Worm (Caenorhabditis elegans) whole organism, young adult: Measurements from ENCODE around the gene C56G3.2.

Experiments used
- B0261.1 ChIP-seq: sonication (generic microtip); optimal IDR thresholded peaks from 2 replicates; lab custom pipeline; 2016; ENCODE audit warnings: mild to moderate bottlenecking, missing genetic modification characterization, moderate library complexity, missing compliant biosample characterization
- C17E4.6 ChIP-seq: fragments of 200-800 bp; sonication (Bioruptor generic); IDR thresholded peaks from 2 replicates; pipeline ENCODE4 v1.3.6; 2022; ENCODE audit warnings: missing genetic modification reagents, missing genetic modification characterization, missing compliant biosample characterization
- F33H1.4 ChIP-seq: fragments of 200-800 bp; sonication (Bioruptor generic); IDR thresholded peaks from 2 replicates; pipeline ENCODE4 v1.3.6; 2022; ENCODE audit warnings: missing genetic modification reagents, missing genetic modification characterization, missing compliant biosample characterization
- F37B4.10 ChIP-seq: fragments of 200-800 bp; sonication (Bioruptor generic); IDR thresholded peaks from 2 replicates; pipeline ENCODE4 v1.3.6; 2022; ENCODE audit warnings: missing genetic modification characterization, missing compliant biosample characterization
- T07F8.4 ChIP-seq: sonication (generic microtip); optimal IDR thresholded peaks from 2 replicates; lab custom pipeline; 2016; ENCODE audit warnings: mild to moderate bottlenecking, missing genetic modification characterization, moderate library complexity, missing compliant biosample characterization
- Y95B8A.8 ChIP-seq: fragments of 200-800 bp; sonication (Bioruptor generic); IDR thresholded peaks from 2 replicates; pipeline ENCODE4 v1.3.6; 2022; ENCODE audit warnings: missing genetic modification reagents, missing genetic modification characterization, missing compliant biosample characterization
- ZK185.1 ChIP-seq: sonication (generic microtip); optimal IDR thresholded peaks from 2 replicates; lab custom pipeline; 2016; ENCODE audit warnings: mild to moderate bottlenecking, missing genetic modification characterization, missing compliant biosample characterization; ENCODE audit not compliant: poor library complexity, severe bottlenecking
- akir-1 ChIP-seq: fragments of 200-800 bp; sonication (Bioruptor generic); optimal IDR thresholded peaks from 2 replicates; lab custom pipeline; 2018; ENCODE audit warnings: mild to moderate bottlenecking, missing genetic modification characterization, moderate library complexity, missing compliant biosample characterization
- ama-1 ChIP-seq, 3 experiments: fragments of 150-350 bp in 1 of 3; sonication (generic microtip) in 2 of 3; optimal IDR thresholded peaks; 2 replicates each; lab custom pipeline; 2014 to 2018; ENCODE audit warnings: missing biosample characterization in 2 of 3, missing genetic modification characterization in 2 of 3, missing genetic modification reagents in 2 of 3
- aptf-2 ChIP-seq: fragments of 200-800 bp; sonication (Bioruptor generic); conservative IDR thresholded peaks from 2 replicates; pipeline ENCODE4 v1.3.6; 2022; ENCODE audit warnings: missing genetic modification reagents, missing genetic modification characterization, missing compliant biosample characterization
- aptf-3 ChIP-seq: fragments of 200-800 bp; sonication (Bioruptor generic); IDR thresholded peaks from 2 replicates; pipeline ENCODE4 v1.3.6; 2022; ENCODE audit warnings: missing genetic modification characterization, missing compliant biosample characterization
- atf-7 ChIP-seq: sonication (generic microtip); optimal IDR thresholded peaks from 2 replicates; lab custom pipeline; 2017; ENCODE audit warnings: mild to moderate bottlenecking, missing genetic modification characterization, missing compliant biosample characterization
- cebp-2 ChIP-seq: fragments of 200-800 bp; sonication (Bioruptor generic); IDR thresholded peaks from 2 replicates; pipeline ENCODE4 v1.3.6; 2022; ENCODE audit warnings: missing genetic modification characterization, missing compliant biosample characterization
- ceh-27 ChIP-seq: fragments of 200-800 bp; sonication (Bioruptor generic); optimal IDR thresholded peaks from 2 replicates; lab custom pipeline; 2018; ENCODE audit warnings: mild to moderate bottlenecking, missing genetic modification characterization, moderate library complexity, missing compliant biosample characterization
- ceh-58 ChIP-seq: fragments of 200-800 bp; sonication (Bioruptor generic); IDR thresholded peaks from 2 replicates; pipeline ENCODE4 v1.3.6; 2022; ENCODE audit warnings: missing genetic modification characterization, missing compliant biosample characterization
- die-1 ChIP-seq: sonication (generic microtip); optimal IDR thresholded peaks from 2 replicates; lab custom pipeline; 2016; ENCODE audit warnings: missing genotype, mild to moderate bottlenecking, missing genetic modification characterization, missing compliant biosample characterization
- egrh-3 ChIP-seq: fragments of 200-800 bp; sonication (Bioruptor generic); IDR thresholded peaks from 2 replicates; pipeline ENCODE4 v1.3.6; 2022; ENCODE audit warnings: missing genetic modification reagents, missing genetic modification characterization, missing compliant biosample characterization
- ekl-4 ChIP-seq: fragments of 200-800 bp; sonication (Bioruptor generic); IDR thresholded peaks from 2 replicates; pipeline ENCODE4 v1.3.6; 2022; ENCODE audit warnings: missing genetic modification reagents, missing genetic modification characterization, missing compliant biosample characterization
- him-1 ChIP-seq: sonication (generic microtip); optimal IDR thresholded peaks from 2 replicates; lab custom pipeline; 2016; ENCODE audit warnings: missing genotype, missing genetic modification reagents, missing genetic modification characterization, missing compliant biosample characterization
- madf-10 ChIP-seq: sonication (generic microtip); optimal IDR thresholded peaks from 2 replicates; lab custom pipeline; 2016; ENCODE audit warnings: mild to moderate bottlenecking, missing genetic modification characterization, missing compliant biosample characterization
- madf-3 ChIP-seq: fragments of 200-800 bp; sonication (Bioruptor generic); IDR thresholded peaks from 2 replicates; pipeline ENCODE4 v1.3.6; 2022; ENCODE audit warnings: missing genetic modification reagents, missing genetic modification characterization, missing compliant biosample characterization
- madf-6 ChIP-seq: fragments of 200-800 bp; sonication (Bioruptor generic); IDR thresholded peaks from 2 replicates; pipeline ENCODE4 v1.3.6; 2022; ENCODE audit warnings: missing genetic modification reagents, missing genetic modification characterization, missing compliant biosample characterization
- mes-4 ChIP-seq: sonication (generic microtip); optimal IDR thresholded peaks from 2 replicates; lab custom pipeline; 2016; ENCODE audit warnings: missing genotype, missing genetic modification characterization, missing compliant biosample characterization
- mxl-1 ChIP-seq: sonication (generic microtip); optimal IDR thresholded peaks from 2 replicates; lab custom pipeline; 2016; ENCODE audit warnings: missing genetic modification characterization, missing compliant biosample characterization
- nfyb-1 ChIP-seq: fragments of 200-800 bp; sonication (Bioruptor generic); IDR thresholded peaks from 2 replicates; pipeline ENCODE4 v1.3.6; 2022; ENCODE audit warnings: missing genetic modification reagents, missing genetic modification characterization, missing compliant biosample characterization
- nhr-179 ChIP-seq: sonication (generic microtip); optimal IDR thresholded peaks from 2 replicates; lab custom pipeline; 2016; ENCODE audit warnings: mild to moderate bottlenecking, missing genetic modification characterization, missing compliant biosample characterization
- pbrm-1 ChIP-seq: fragments of 200-800 bp; sonication (Bioruptor generic); IDR thresholded peaks from 2 replicates; pipeline ENCODE4 v1.3.6; 2022; ENCODE audit warnings: missing genetic modification reagents, missing genetic modification characterization, missing compliant biosample characterization
- rec-8 ChIP-seq, 2 experiments: sonication (generic microtip); optimal IDR thresholded peaks; 2 replicates each; lab custom pipeline; 2016; ENCODE audit warnings: mild to moderate bottlenecking in 2 of 2, missing genetic modification characterization in 2 of 2, missing genetic modification reagents in 2 of 2, missing genotype in 2 of 2, missing biosample characterization in 1 of 2, missing compliant biosample characterization in 1 of 2, moderate library complexity in 1 of 2
- rpc-1 ChIP-seq, 2 experiments: fragments of 150-350 bp in 1 of 2; sonication (generic microtip) in 1 of 2; optimal IDR thresholded peaks; 2 replicates each; lab custom pipeline; 2014 to 2018; ENCODE audit warnings: missing biosample characterization in 1 of 2, missing genetic modification characterization in 1 of 2, missing genetic modification reagents in 1 of 2, missing genotype in 1 of 2
- sdz-38 ChIP-seq: sonication (generic microtip); optimal IDR thresholded peaks from 2 replicates; lab custom pipeline; 2016; ENCODE audit warnings: missing genotype, missing genetic modification characterization, missing compliant biosample characterization
- snpc-1.3 ChIP-seq: sonication (generic microtip); optimal IDR thresholded peaks from 2 replicates; lab custom pipeline; 2017; ENCODE audit warnings: missing genetic modification characterization, mild to moderate bottlenecking, missing compliant biosample characterization, antibody characterized with exemption, moderate library complexity, missing genotype, missing genetic modification reagents; ENCODE audit not compliant: insufficient read depth
- snpc-3.4 ChIP-seq: sonication (generic microtip); optimal IDR thresholded peaks from 2 replicates; lab custom pipeline; 2017; ENCODE audit warnings: missing genetic modification characterization, mild to moderate bottlenecking, missing compliant biosample characterization, antibody characterized with exemption, moderate library complexity, missing genotype, missing genetic modification reagents
- snpc-4 ChIP-seq, 5 experiments: fragments of 150-350 bp in 1 of 5; sonication (generic microtip) in 4 of 5; optimal IDR thresholded peaks; 2 replicates each; lab custom pipeline; 2014 to 2018; ENCODE audit warnings: missing genetic modification characterization in 5 of 5, missing biosample characterization in 3 of 5, antibody characterized with exemption in 2 of 5, mild to moderate bottlenecking in 2 of 5, missing compliant biosample characterization in 2 of 5, missing genotype in 2 of 5, moderate library complexity in 2 of 5, missing genetic modification reagents in 1 of 5
- sptf-2 ChIP-seq: fragments of 200-800 bp; sonication (Bioruptor generic); optimal IDR thresholded peaks from 2 replicates; lab custom pipeline; 2018; ENCODE audit warnings: mild to moderate bottlenecking, missing genetic modification characterization, missing compliant biosample characterization
- tbp1 ChIP-seq: fragments of 200-800 bp; sonication (Bioruptor generic); optimal IDR thresholded peaks from 2 replicates; lab custom pipeline; 2018; ENCODE audit warnings: mild to moderate bottlenecking, missing genetic modification characterization, missing compliant biosample characterization
- xnd-1 ChIP-seq: sonication (generic microtip); optimal IDR thresholded peaks from 2 replicates; lab custom pipeline; 2016; ENCODE audit warnings: missing genotype, missing genetic modification reagents, missing genetic modification characterization, missing compliant biosample characterization
- zim-3 ChIP-seq: sonication (generic microtip); optimal IDR thresholded peaks from 2 replicates; lab custom pipeline; 2017; ENCODE audit warnings: mild to moderate bottlenecking, missing genetic modification characterization, moderate library complexity, missing compliant biosample characterization
- ztf-18 ChIP-seq: sonication (generic microtip); optimal IDR thresholded peaks from 2 replicates; lab custom pipeline; 2016; ENCODE audit warnings: missing genotype, mild to moderate bottlenecking, missing genetic modification characterization, missing compliant biosample characterization
- ztf-25 ChIP-seq: fragments of 200-800 bp; sonication (Bioruptor generic); IDR thresholded peaks from 2 replicates; pipeline ENCODE4 v1.3.6; 2022; ENCODE audit warnings: missing genetic modification reagents, missing genetic modification characterization, missing compliant biosample characterization
- ztf-28 ChIP-seq: fragments of 200-800 bp; sonication (Bioruptor generic); IDR thresholded peaks from 2 replicates; pipeline ENCODE4 v1.3.6; 2022; ENCODE audit warnings: missing genetic modification reagents, missing genetic modification characterization, missing compliant biosample characterization

The C56G3.2 gene

ce11 chrX:7378608-7379007 is 13.2 kb downstream of the C56G3.2 start:
- TF ChIP-seq cebp-2 (GFP tag; lab: Robert Waterston, UW), result no peak
- no peak for TF ChIP-seq ztf-18
- TF ChIP-seq snpc-1.3 (tag; lab: Kevin White, UChicago), result peak; percentile 70
- TF ChIP-seq sptf-2, result peak; percentile 39
- TF ChIP-seq snpc-4 (GFP tag; optimal IDR thresholded peaks at IDR 0.05; lab: Kevin White, UChicago), result peak; percentile 48
- no peak for TF ChIP-seq snpc-4 (tag; optimal IDR thresholded peaks at IDR 0.05; lab: Kevin White, UChicago)
- TF ChIP-seq ztf-28 (GFP tag; lab: Robert Waterston, UW), result no peak
- TF ChIP-seq F33H1.4, result no peak
- peak; percentile 12 for TF ChIP-seq madf-10 (tag; lab: Kevin White, UChicago)
- TF ChIP-seq F37B4.10 (GFP tag; lab: Robert Waterston, UW), result no peak
- peak; percentile 55; the same call in 1 of the 2 replicates for TF ChIP-seq nfyb-1
- peak; percentile 31 for TF ChIP-seq mes-4
- TF ChIP-seq ZK185.1 (tag; lab: Kevin White, UChicago), result peak; percentile 32
- peak; percentile 78 for TF ChIP-seq him-1
- TF ChIP-seq mxl-1 (tag; lab: Kevin White, UChicago), result peak; percentile 17
- TF ChIP-seq ama-1 (optimal IDR thresholded peaks at IDR 0.05; lab: Kevin White, UChicago), result no peak
- TF ChIP-seq ama-1 (GFP tag; optimal IDR thresholded peaks at IDR 0.05; lab: Kevin White, UChicago), result peak in 1 of 2 experiments; percentile 47
- peak; percentile 61 for TF ChIP-seq die-1 (tag; lab: Kevin White, UChicago)
- TF ChIP-seq C17E4.6 (GFP tag; lab: Robert Waterston, UW), result no peak
- TF ChIP-seq B0261.1, result peak; percentile 72
- TF ChIP-seq ztf-25 (GFP tag; lab: Robert Waterston, UW), result no peak
- TF ChIP-seq rec-8 (tag; optimal IDR thresholded peaks at IDR 0.05; lab: Kevin White, UChicago), result peak in 1 of 2 experiments; percentile 26
- peak; percentile 31 for TF ChIP-seq snpc-3.4
- no peak for TF ChIP-seq madf-6 (GFP tag; lab: Robert Waterston, UW)
- no peak for TF ChIP-seq T07F8.4 (tag; lab: Kevin White, UChicago)
- TF ChIP-seq ekl-4 (GFP tag; lab: Robert Waterston, UW), result peak; percentile 54; the same call in 1 of the 2 replicates
- 0 out of 2 replicates have a peak, but pooled peaks have one; percentile 44 for TF ChIP-seq madf-3 (GFP tag; lab: Robert Waterston, UW)
- peak; percentile 8 for TF ChIP-seq atf-7 (tag; lab: Kevin White, UChicago)
- peak; percentile 63 for TF ChIP-seq pbrm-1
- TF ChIP-seq tbp1 (GFP tag; lab: Kevin White, UChicago), result peak; percentile 87
- no peak for TF ChIP-seq nhr-179 (tag; lab: Kevin White, UChicago)
- TF ChIP-seq rpc-1 (optimal IDR thresholded peaks at IDR 0.05; lab: Kevin White, UChicago), result peak; percentile 83
- peak; percentile 92 for TF ChIP-seq rpc-1 (tag; optimal IDR thresholded peaks at IDR 0.05; lab: Kevin White, UChicago)

ce11 chrX:7390270-7390669 is 24.9 kb downstream of the C56G3.2 start, which contains the start of gene C10A4.6:
C10A4.6 (plus strand) TSS chrX:7390570.
- TF ChIP-seq egrh-3 (GFP tag; lab: Robert Waterston, UW) (no peak), aptf-2 (no peak), ztf-18 (no peak), ceh-27 (GFP tag; lab: Kevin White, UChicago) (no peak), zim-3 (no peak), xnd-1 (tag; lab: Kevin White, UChicago) (no peak), ceh-58 (GFP tag; lab: Robert Waterston, UW) (no peak), akir-1 (no peak), sdz-38 (no peak), aptf-3 (no peak), Y95B8A.8 (GFP tag; lab: Robert Waterston, UW) (no peak)
- TF ChIP-seq, all 124 proteins: peak for 0
